Worm (Caenorhabditis elegans) whole organism, L1 larva: ENCODE data around the gene Y22D7AL.11.
A peak's percentile ranks its signal among the peaks of the same experiment; 100 is the strongest.

Source experiments
- C04F5.9 ChIP-seq: sonication (generic microtip); optimal IDR thresholded peaks from 2 replicates; lab custom pipeline; 2016; ENCODE audit warnings: missing genetic modification characterization, missing compliant biosample characterization
- C34B4.2 ChIP-seq: sonication (generic microtip); optimal IDR thresholded peaks from 2 replicates; lab custom pipeline; 2017; ENCODE audit warnings: mild to moderate bottlenecking, missing genetic modification characterization, missing compliant biosample characterization
- aly-2 ChIP-seq: fragments of 150-350 bp; optimal IDR thresholded peaks from 2 replicates; lab custom pipeline; 2014; ENCODE audit warnings: missing biosample characterization, missing genetic modification characterization
- ama-1 ChIP-seq: fragments of 150-350 bp; optimal IDR thresholded peaks from 2 replicates; lab custom pipeline; 2014
- blmp-1 ChIP-seq: fragments of 150-350 bp; optimal IDR thresholded peaks from 2 replicates; lab custom pipeline; 2014; ENCODE audit warnings: missing biosample characterization, missing genetic modification characterization
- ceh-63 ChIP-seq: fragments of 200-800 bp; sonication (Bioruptor generic); optimal IDR thresholded peaks from 2 replicates; lab custom pipeline; 2018; ENCODE audit warnings: mild to moderate bottlenecking, missing genetic modification characterization, missing compliant biosample characterization
- ceh-88 ChIP-seq: fragments of 200-800 bp; sonication (Bioruptor generic); IDR thresholded peaks from 2 replicates; pipeline ENCODE4 v1.3.6; 2022; ENCODE audit warnings: missing genetic modification characterization, missing compliant biosample characterization
- ceh-90 ChIP-seq: sonication (generic microtip); optimal IDR thresholded peaks from 2 replicates; lab custom pipeline; 2016; ENCODE audit warnings: missing genetic modification characterization, missing compliant biosample characterization
- ces-1 ChIP-seq: fragments of 150-350 bp; optimal IDR thresholded peaks from 2 replicates; lab custom pipeline; 2014; ENCODE audit warnings: missing biosample characterization, missing genetic modification reagents, missing genetic modification characterization
- efl-1 ChIP-seq, 4 experiments: fragments of 150-350 bp; optimal IDR thresholded peaks in 3 of 4; peaks in 1 of 4; 1 replicate in 1 of 4; 2 replicates in 3 of 4; lab custom pipeline; 2014; ENCODE audit warnings: missing biosample characterization in 2 of 4, missing genetic modification characterization in 2 of 4, missing genetic modification reagents in 2 of 4
- egl-13 ChIP-seq: sonication (generic microtip); optimal IDR thresholded peaks from 2 replicates; lab custom pipeline; 2016; ENCODE audit warnings: missing genotype, missing genetic modification reagents, missing genetic modification characterization, missing compliant biosample characterization
- fkh-4 ChIP-seq: sonication (generic microtip); optimal IDR thresholded peaks from 2 replicates; lab custom pipeline; 2016; ENCODE audit warnings: missing compliant biosample characterization, missing genetic modification characterization, borderline replicate concordance
- fos-1 ChIP-seq: fragments of 150-350 bp; optimal IDR thresholded peaks from 2 replicates; lab custom pipeline; 2014; ENCODE audit warnings: missing biosample characterization, missing genetic modification characterization
- grh-1 ChIP-seq: fragments of 200-800 bp; sonication (Bioruptor generic); IDR thresholded peaks from 2 replicates; pipeline ENCODE4 v1.3.6; 2022; ENCODE audit warnings: missing genetic modification reagents, missing genetic modification characterization, missing compliant biosample characterization
- hlh-17 ChIP-seq: fragments of 200-800 bp; sonication (Bioruptor generic); optimal IDR thresholded peaks from 2 replicates; lab custom pipeline; 2018; ENCODE audit warnings: missing genetic modification characterization, mild to moderate bottlenecking, missing compliant biosample characterization, moderate library complexity, borderline replicate concordance
- jun-1 ChIP-seq: fragments of 150-350 bp; optimal IDR thresholded peaks from 2 replicates; lab custom pipeline; 2014; ENCODE audit warnings: missing biosample characterization, missing genetic modification reagents, missing genetic modification characterization
- lin-15B ChIP-seq: fragments of 150-350 bp; sonication (generic microtip); optimal IDR thresholded peaks from 3 replicates; lab custom pipeline; 2014; ENCODE audit warnings: missing biosample characterization, missing genetic modification characterization
- lin-35 ChIP-seq, 2 experiments: fragments of 150-350 bp; optimal IDR thresholded peaks; 2 replicates each; lab custom pipeline; 2014; ENCODE audit warnings: missing biosample characterization in 2 of 2, missing genetic modification characterization in 2 of 2, missing genetic modification reagents in 2 of 2
- lin-39 ChIP-seq: fragments of 150-350 bp; optimal IDR thresholded peaks from 2 replicates; lab custom pipeline; 2014; ENCODE audit warnings: missing biosample characterization, missing genetic modification reagents, missing genetic modification characterization
- mef-2 ChIP-seq: fragments of 150-350 bp; optimal IDR thresholded peaks from 2 replicates; lab custom pipeline; 2014; ENCODE audit warnings: missing biosample characterization, missing genetic modification characterization
- nhr-11 ChIP-seq: fragments of 150-350 bp; optimal IDR thresholded peaks from 2 replicates; lab custom pipeline; 2014; ENCODE audit warnings: missing biosample characterization, missing genetic modification characterization
- nhr-28 ChIP-seq: fragments of 150-350 bp; optimal IDR thresholded peaks from 2 replicates; lab custom pipeline; 2014; ENCODE audit warnings: missing biosample characterization, missing genetic modification characterization
- nhr-85 ChIP-seq: sonication (generic microtip); peaks from one replicate; lab custom pipeline; 2016; ENCODE audit warnings: missing genetic modification characterization, inconsistent platforms, missing compliant biosample characterization
- pag-3 ChIP-seq: sonication (generic microtip); optimal IDR thresholded peaks from 2 replicates; lab custom pipeline; 2017; ENCODE audit warnings: missing genetic modification characterization, mild to moderate bottlenecking, missing compliant biosample characterization, antibody characterized with exemption, borderline replicate concordance; ENCODE audit not compliant: insufficient read depth
- pax-3 ChIP-seq: fragments of 200-800 bp; sonication (Bioruptor generic); optimal IDR thresholded peaks from 2 replicates; lab custom pipeline; 2018; ENCODE audit warnings: mild to moderate bottlenecking, missing genetic modification characterization, moderate library complexity, missing compliant biosample characterization
- pqm-1 ChIP-seq: sonication (generic microtip); optimal IDR thresholded peaks from 3 replicates; lab custom pipeline; 2017; ENCODE audit warnings: missing biosample characterization, missing genetic modification characterization
- rnt-1 ChIP-seq: sonication (generic microtip); optimal IDR thresholded peaks from 2 replicates; lab custom pipeline; 2016; ENCODE audit warnings: mild to moderate bottlenecking, missing genetic modification characterization, moderate library complexity, missing compliant biosample characterization
- sup-37 ChIP-seq: fragments of 200-800 bp; sonication (Bioruptor generic); optimal IDR thresholded peaks from 2 replicates; lab custom pipeline; 2018; ENCODE audit warnings: mild to moderate bottlenecking, missing genetic modification characterization, missing compliant biosample characterization
- swsn-7 ChIP-seq: sonication (generic microtip); optimal IDR thresholded peaks from 2 replicates; lab custom pipeline; 2016; ENCODE audit warnings: missing genetic modification characterization, missing compliant biosample characterization
- unc-62 ChIP-seq: fragments of 150-350 bp; optimal IDR thresholded peaks from 2 replicates; lab custom pipeline; 2014; ENCODE audit warnings: missing biosample characterization, missing genetic modification reagents, missing genetic modification characterization
- unc-98 ChIP-seq: fragments of 200-800 bp; sonication (Bioruptor generic); IDR thresholded peaks from 2 replicates; pipeline ENCODE4 v1.3.6; 2022; ENCODE audit warnings: missing genetic modification characterization, missing compliant biosample characterization
- xbp-1 ChIP-seq: sonication (generic microtip); optimal IDR thresholded peaks from 2 replicates; lab custom pipeline; 2016; ENCODE audit warnings: missing genetic modification characterization, missing compliant biosample characterization
- zip-4 ChIP-seq: fragments of 200-800 bp; sonication (Bioruptor generic); optimal IDR thresholded peaks from 2 replicates; lab custom pipeline; 2018; ENCODE audit warnings: mild to moderate bottlenecking, missing genetic modification characterization, moderate library complexity, missing compliant biosample characterization
- ztf-11 ChIP-seq, 2 experiments: sonication (generic microtip); optimal IDR thresholded peaks; 2 replicates each; lab custom pipeline; 2016 to 2017; ENCODE audit warnings: missing genetic modification characterization in 2 of 2, missing biosample characterization in 1 of 2, missing compliant biosample characterization in 1 of 2

Y22D7AL.11 gene

ce11 chrIII:1676588-1676987 lies 42.4 kb upstream of the Y22D7AL.11 start, which contains the start of gene Y22D7AR.6:
TSS of gene Y22D7AR.6 (minus strand) at chrIII:1676721.
- no peak for TF ChIP-seq unc-98 (GFP tag; lab: Robert Waterston, UW)
- no peak for TF ChIP-seq ceh-88 (GFP tag; lab: Robert Waterston, UW)
- TF ChIP-seq pax-3 (tag; lab: Kevin White, UChicago): no peak
- TF ChIP-seq ceh-90: no peak
- TF ChIP-seq ama-1 (lab: Kevin White, UChicago): no peak
- TF ChIP-seq lin-39 (tag; lab: Kevin White, UChicago): no peak
- TF ChIP-seq ces-1 (GFP tag; lab: Kevin White, UChicago): no peak
- no peak for TF ChIP-seq nhr-28 (tag; lab: Kevin White, UChicago)
- TF ChIP-seq rnt-1 (tag; lab: Kevin White, UChicago): no peak
- no peak for TF ChIP-seq pag-3 (tag; lab: Kevin White, UChicago)

DNA sequence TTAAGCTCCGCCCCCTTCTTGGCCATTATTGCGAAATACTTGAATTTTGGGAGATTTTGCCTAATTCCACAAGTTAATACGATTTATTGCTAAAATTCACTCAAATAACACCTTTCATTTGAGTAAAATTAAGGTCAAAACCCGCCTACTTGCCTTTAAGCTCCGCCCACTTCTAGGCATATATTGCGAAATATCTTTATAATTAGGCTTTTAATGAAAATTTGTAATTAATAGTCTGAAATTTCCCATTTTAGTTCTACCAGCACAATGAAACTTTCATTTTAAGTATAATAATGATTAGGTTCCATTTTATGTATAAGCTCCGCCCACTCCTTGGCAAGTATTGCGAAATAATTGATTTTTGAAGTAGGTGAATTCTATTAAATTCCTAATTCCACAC lies 40.6 kb upstream of the Y22D7AL.11 start:
- TF ChIP-seq sup-37 (GFP tag; lab: Kevin White, UChicago) (no peak), zip-4 (GFP tag; lab: Kevin White, UChicago) (peak; percentile 4)

DNA sequence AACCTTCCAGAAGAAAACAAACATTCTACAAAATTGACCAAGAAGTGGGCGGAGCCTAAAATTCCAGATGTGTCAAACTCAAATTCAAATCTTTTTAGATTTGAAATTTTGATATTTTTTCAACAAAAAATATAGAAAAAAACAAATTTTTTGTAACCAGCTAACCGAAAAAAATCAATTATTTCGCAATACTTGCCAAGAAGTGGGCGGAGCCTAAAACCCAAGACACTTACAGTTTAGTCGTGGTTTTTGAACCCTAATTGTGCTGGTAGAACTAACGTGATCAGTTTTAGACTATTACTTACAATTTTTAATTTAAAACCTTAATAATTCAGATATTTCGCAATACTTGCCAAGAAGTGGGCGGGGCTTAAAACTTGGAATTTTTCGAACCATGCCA lies 39.1 kb upstream of the Y22D7AL.11 start:
- TF ChIP-seq xbp-1 (tag; lab: Kevin White, UChicago): no peak
- no peak for TF ChIP-seq C04F5.9 (tag; lab: Kevin White, UChicago)
- no peak for TF ChIP-seq nhr-11 (tag; lab: Kevin White, UChicago)
- TF ChIP-seq ztf-11 (tag; optimal IDR thresholded peaks at IDR 0.05; lab: Kevin White, UChicago): no peak
- no peak for TF ChIP-seq lin-35 (GFP tag; optimal IDR thresholded peaks at IDR 0.05; lab: Kevin White, UChicago)

- TF ChIP-seq mef-2 (no peak), ama-1 (lab: Kevin White, UChicago) (no peak), aly-2 (tag; lab: Kevin White, UChicago) (no peak), unc-62 (GFP tag; lab: Kevin White, UChicago) (no peak), hlh-17 (no peak)
Measured at ce11 chrIII:1668519-1668918, 34.3 kb upstream of the Y22D7AL.11 start, which contains the start of gene glb-30. TSS of gene glb-30 (minus strand) at chrIII:1668619.

- TF ChIP-seq grh-1 (GFP tag; lab: Robert Waterston, UW): 0 out of 2 replicates have a peak, but pooled peaks have one; percentile 16
- TF ChIP-seq nhr-85 (tag; lab: Kevin White, UChicago): peak; percentile 32
- no peak for TF ChIP-seq blmp-1 (tag; lab: Kevin White, UChicago)
Measured at ce11 chrIII:1666893-1667292, 32.7 kb upstream of the Y22D7AL.11 start.

DNA sequence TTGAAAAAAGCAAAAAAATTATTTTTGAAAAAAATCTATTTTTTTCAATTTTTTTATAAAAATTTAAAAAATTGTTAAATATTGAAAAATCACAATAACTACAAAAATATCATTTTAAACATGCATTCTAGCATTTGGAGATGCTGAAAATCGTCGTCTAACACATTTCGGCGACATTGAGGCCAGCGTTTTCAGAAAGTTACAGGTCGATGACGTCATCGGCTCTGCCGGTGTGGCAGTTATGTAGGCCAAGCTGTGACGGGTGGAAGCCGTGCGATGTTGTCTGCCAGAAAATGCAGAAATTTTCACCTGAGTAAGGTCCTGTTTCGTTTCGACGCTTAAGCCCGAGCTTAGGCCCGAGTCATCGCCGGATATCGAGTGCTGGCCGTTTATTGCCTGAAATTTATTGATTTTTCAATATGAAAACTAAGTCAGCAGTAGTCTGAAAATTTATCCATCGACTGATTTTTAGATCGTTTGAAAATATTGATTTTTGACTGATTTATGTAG lies 31.7 kb upstream of the Y22D7AL.11 start, which contains the start of gene Y22D7AR.3:
TSS of gene Y22D7AR.3 (minus strand) at position 51 of the 510 bp plus-strand sequence.
- no peak for TF ChIP-seq ama-1 (lab: Kevin White, UChicago)
- TF ChIP-seq efl-1 (optimal IDR thresholded peaks at IDR 0.05; lab: Kevin White, UChicago): no peak
- TF ChIP-seq efl-1 (GFP tag; optimal IDR thresholded peaks at IDR 0.05 in 1 of 2; lab: Kevin White, UChicago): peak in 1 of 2 experiments; percentile 72

DNA sequence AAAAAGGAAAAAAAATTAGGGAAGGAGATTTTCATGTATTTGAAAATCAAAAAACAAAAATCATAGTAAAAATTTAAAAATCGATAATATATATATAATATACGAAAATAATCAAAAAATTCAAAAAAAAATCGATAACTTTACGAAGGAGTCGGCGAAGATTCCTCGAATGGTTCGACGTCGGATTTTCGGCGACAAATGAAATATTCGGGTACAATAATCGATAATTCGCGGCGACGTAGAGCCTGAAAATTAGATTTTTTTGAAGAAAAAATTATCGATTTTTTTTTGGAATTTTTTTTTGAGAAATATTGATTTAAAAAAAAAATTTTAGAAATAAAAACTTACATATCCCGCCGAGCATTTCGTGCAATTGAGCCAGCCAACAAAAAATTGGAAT lies 31.2 kb upstream of the Y22D7AL.11 start:
- TF ChIP-seq fos-1 (tag; lab: Kevin White, UChicago) (no peak), pqm-1 (no peak)
- TF ChIP-seq, all 84 proteins: peak for 0

ce11 chrIII:1664761-1665266 lies 30.6 kb upstream of the Y22D7AL.11 start, which contains the start of gene Y22D7AL.16:
TSS of gene Y22D7AL.16 (minus strand) at chrIII:1665216.
- TF ChIP-seq egl-13: no peak
- TF ChIP-seq xbp-1 (tag; lab: Kevin White, UChicago): no peak
- no peak for TF ChIP-seq C34B4.2
- no peak for TF ChIP-seq lin-15B
- no peak for TF ChIP-seq fkh-4 (tag; lab: Kevin White, UChicago)
- TF ChIP-seq swsn-7 (tag; lab: Kevin White, UChicago): no peak
- TF ChIP-seq jun-1 (tag; lab: Kevin White, UChicago): no peak
- TF ChIP-seq ceh-63 (GFP tag; lab: Kevin White, UChicago): no peak
